Fruit fly (Drosophila melanogaster): ENCODE data around the gene CG16852.

DNA sequence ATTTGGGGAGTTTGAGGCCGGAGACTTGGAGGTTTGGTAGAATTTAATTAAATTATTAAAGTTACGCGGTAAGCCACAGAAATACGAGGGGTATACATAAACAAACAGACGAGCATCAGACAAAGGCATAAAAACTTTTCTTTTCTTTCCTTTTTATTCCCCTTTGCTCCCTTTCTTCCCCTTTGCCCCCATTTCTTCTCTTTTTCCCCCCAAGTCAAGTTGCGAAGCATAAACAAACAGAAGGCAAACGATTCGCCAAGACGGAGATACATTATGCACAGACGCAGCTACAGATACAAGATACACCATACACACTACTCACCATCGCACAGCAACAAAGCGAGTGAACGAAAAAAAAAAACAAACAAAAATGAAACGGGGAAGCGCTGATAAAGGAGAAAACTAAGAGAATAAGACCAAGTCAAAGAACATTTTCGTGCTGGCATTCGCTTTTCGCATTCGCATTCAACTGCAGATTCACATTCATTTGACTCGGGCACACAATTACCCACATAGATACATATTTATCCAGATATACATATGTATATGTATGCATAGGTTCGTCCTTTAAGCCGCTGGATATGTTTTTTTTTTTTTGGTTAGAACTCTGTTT is 14.1 kb downstream of the CG16852 start:
- TF ChIP-seq CG1620 (GFP tag; optimal IDR thresholded peaks at IDR 0.05) (no peak), bab1 (GFP tag; optimal IDR thresholded peaks at IDR 0.05) (no peak), Mnt (GFP tag; optimal IDR thresholded peaks at IDR 0.05) (no peak), cnc (optimal IDR thresholded peaks at IDR 0.05) (no peak), CG33017 (tag; optimal IDR thresholded peaks at IDR 0.05) (no peak), cic (GFP tag; optimal IDR thresholded peaks at IDR 0.05) (no peak), CG7045 (GFP tag; optimal IDR thresholded peaks at IDR 0.05) (no peak), kay (GFP tag; ENCODE audit: borderline replicate concordance) (no peak), CG5204 (GFP tag; optimal IDR thresholded peaks at IDR 0.05) (no peak), toe (GFP tag; optimal IDR thresholded peaks at IDR 0.05) (no peak), CG12768 (GFP tag; optimal IDR thresholded peaks at IDR 0.05) (no peak), tj (GFP tag; optimal IDR thresholded peaks at IDR 0.05) (no peak), CG7101 (tag; optimal IDR thresholded peaks at IDR 0.05) (no peak), pad (GFP tag; optimal IDR thresholded peaks at IDR 0.05) (no peak)
